Fruit fly (Drosophila melanogaster): Measurements from ENCODE around the gene Or83c.
A peak's percentile ranks its signal among the peaks of the same experiment; 100 is the strongest.

The Or83c gene

DNA sequence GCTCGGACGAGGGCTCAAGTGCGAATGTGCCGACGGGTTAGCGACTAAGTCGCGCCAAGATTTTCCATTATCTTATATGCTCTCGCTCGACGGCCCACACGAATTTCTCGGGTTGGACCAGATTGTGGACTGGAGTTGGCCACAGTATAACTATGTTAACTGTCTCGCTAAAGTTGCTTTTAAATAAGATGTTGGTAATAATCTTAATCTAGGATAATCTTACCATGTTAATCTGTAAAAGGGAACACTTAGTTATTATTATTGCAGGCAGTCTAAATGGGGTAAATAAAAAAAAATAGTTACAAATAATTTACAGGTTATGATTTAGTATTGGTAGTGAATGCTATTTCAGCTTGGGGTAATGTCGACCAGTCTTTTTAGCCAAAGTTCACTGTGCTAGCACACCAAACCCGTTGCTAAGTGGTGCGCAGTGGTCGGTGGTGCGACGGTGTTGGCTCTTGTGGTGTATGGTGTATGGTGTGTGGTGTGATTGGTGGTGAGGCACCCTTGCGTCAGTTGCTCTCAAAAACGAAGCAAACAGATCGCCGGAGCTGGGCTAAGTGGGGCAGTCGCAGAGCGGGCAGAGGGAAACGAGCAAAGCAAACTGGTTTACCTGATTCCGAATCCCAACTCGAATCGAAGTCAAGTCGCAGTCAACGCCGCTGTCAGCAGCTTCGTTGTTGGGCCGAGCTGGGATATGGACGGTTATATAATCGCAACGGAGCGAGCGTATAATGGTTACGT, 34.3 kb upstream of the Or83c start, which contains the start of gene Obp83g (continued):
- peak; percentile 48 for TF ChIP-seq org-1 (GFP tag; optimal IDR thresholded peaks at IDR 0.05)
- TF ChIP-seq MTF-1 (GFP tag; optimal IDR thresholded peaks at IDR 0.05; ENCODE audit: borderline replicate concordance): no peak
- no peak for TF ChIP-seq CG14050 (GFP tag; IDR thresholded peaks at IDR 0.05)
- peak; percentile 36 for TF ChIP-seq lilli (GFP tag; optimal IDR thresholded peaks at IDR 0.05)
- no peak for TF ChIP-seq CG8089 (GFP tag; optimal IDR thresholded peaks at IDR 0.05)
- TF ChIP-seq CG8924 (tag; optimal IDR thresholded peaks at IDR 0.05): peak; percentile 38
- no peak for TF ChIP-seq tup (GFP tag; optimal IDR thresholded peaks at IDR 0.05)
- TF ChIP-seq hbn (GFP tag; IDR thresholded peaks at IDR 0.05; ENCODE audit: partially characterized antibody): no peak
- TF ChIP-seq CG1792 (GFP tag; optimal IDR thresholded peaks at IDR 0.05): no peak
- TF ChIP-seq CG11723 (GFP tag; optimal IDR thresholded peaks at IDR 0.05): no peak
- TF ChIP-seq ewg (GFP tag; optimal IDR thresholded peaks at IDR 0.05): peak; percentile 7
- 0 out of 2 replicates have a peak, but pooled peaks have one; percentile 29 for TF ChIP-seq CG6689 (GFP tag; IDR thresholded peaks at IDR 0.05)
- peak; percentile 64 for TF ChIP-seq CoRest (tag; optimal IDR thresholded peaks at IDR 0.05)
- TF ChIP-seq MBD-R2 (GFP tag; IDR thresholded peaks at IDR 0.05): no peak
- TF ChIP-seq CG4328 (GFP tag; optimal IDR thresholded peaks at IDR 0.05): peak; percentile 30
- no peak for TF ChIP-seq Vsx1 (GFP tag; optimal IDR thresholded peaks at IDR 0.05)
- no peak for TF ChIP-seq ham (GFP tag; IDR thresholded peaks at IDR 0.05)
- no peak for TF ChIP-seq CG4282 (GFP tag; optimal IDR thresholded peaks at IDR 0.05)
- TF ChIP-seq CG33557 (GFP tag; optimal IDR thresholded peaks at IDR 0.05): no peak
- no peak for TF ChIP-seq CG14860 (GFP tag; IDR thresholded peaks at IDR 0.05; ENCODE audit: partially characterized antibody)
- TF ChIP-seq zf30C (GFP tag; optimal IDR thresholded peaks at IDR 0.05): no peak
- no peak for TF ChIP-seq lov (optimal IDR thresholded peaks at IDR 0.05)
- TF ChIP-seq lov (GFP tag; IDR thresholded peaks at IDR 0.05): 0 out of 3 replicates have a peak, but pooled peaks have one; percentile 48
- no peak for TF ChIP-seq gsb-n (tag; optimal IDR thresholded peaks at IDR 0.05)
- no peak for TF ChIP-seq CG17912 (GFP tag; optimal IDR thresholded peaks at IDR 0.05)
- TF ChIP-seq emc (GFP tag; optimal IDR thresholded peaks at IDR 0.05): no peak
- no peak for TF ChIP-seq Sry-β (GFP tag; optimal IDR thresholded peaks at IDR 0.05)
- TF ChIP-seq sens-2 (GFP tag; IDR thresholded peaks at IDR 0.05): no peak
- TF ChIP-seq ase (GFP tag; IDR thresholded peaks at IDR 0.05): 0 out of 3 replicates have a peak, but pooled peaks have one; percentile 26
- TF ChIP-seq gfzf (GFP tag; optimal IDR thresholded peaks at IDR 0.05): no peak
- peak; percentile 57 for TF ChIP-seq CG9817 (tag; optimal IDR thresholded peaks at IDR 0.05)
- TF ChIP-seq Atf6 (GFP tag; IDR thresholded peaks at IDR 0.05): peak; percentile 58; the same call in 1 of the 2 replicates
- no peak for TF ChIP-seq CG2129 (GFP tag; IDR thresholded peaks at IDR 0.05; ENCODE audit: partially characterized antibody)
- TF ChIP-seq CG9797 (GFP tag; optimal IDR thresholded peaks at IDR 0.05): no peak
- no peak for TF ChIP-seq HLHmδ (GFP tag; optimal IDR thresholded peaks at IDR 0.05)
- TF ChIP-seq CG15696 (tag; optimal IDR thresholded peaks at IDR 0.05): no peak
- TF ChIP-seq CG11560 (tag; IDR thresholded peaks at IDR 0.05): no peak
- TF ChIP-seq Lhr (GFP tag; optimal IDR thresholded peaks at IDR 0.05): no peak
- peak; percentile 49 for TF ChIP-seq BtbVII (GFP tag; optimal IDR thresholded peaks at IDR 0.05)
- no peak for TF ChIP-seq Six4 (GFP tag; optimal IDR thresholded peaks at IDR 0.05)
- no peak for TF ChIP-seq mld (GFP tag; IDR thresholded peaks at IDR 0.05; ENCODE audit: partially characterized antibody)
- TF ChIP-seq sc (optimal IDR thresholded peaks at IDR 0.05): no peak
- no peak for TF ChIP-seq sc (GFP tag; optimal IDR thresholded peaks at IDR 0.05)
- TF ChIP-seq CG15601 (tag; optimal IDR thresholded peaks at IDR 0.05): no peak
- TF ChIP-seq CG6765 (GFP tag; optimal IDR thresholded peaks at IDR 0.05): peak; percentile 18
- peak; percentile 43 for TF ChIP-seq NfI (GFP tag; optimal IDR thresholded peaks at IDR 0.05)
- TF ChIP-seq nmo (GFP tag; optimal IDR thresholded peaks at IDR 0.05): peak; percentile 46
- no peak for TF ChIP-seq Scr (GFP tag; IDR thresholded peaks at IDR 0.05; ENCODE audit: partially characterized antibody)
- no peak for TF ChIP-seq ro (GFP tag; IDR thresholded peaks at IDR 0.05)
